Worm (Caenorhabditis elegans) whole organism, late embryonic: ENCODE measurements around the gene F32D8.1.

Experiments used
- C08G9.2 ChIP-seq: sonication (generic microtip); optimal IDR thresholded peaks from 2 replicates; lab custom pipeline; 2016; ENCODE audit warnings: mild to moderate bottlenecking, missing genetic modification characterization, moderate library complexity, missing compliant biosample characterization
- F13H6.1 ChIP-seq: sonication (generic microtip); optimal IDR thresholded peaks from 2 replicates; lab custom pipeline; 2016; ENCODE audit warnings: missing genetic modification characterization, missing compliant biosample characterization
- ahr-1 ChIP-seq: sonication (generic microtip); optimal IDR thresholded peaks from 2 replicates; lab custom pipeline; 2016; ENCODE audit warnings: missing genetic modification characterization, missing compliant biosample characterization
- ceh-19 ChIP-seq: fragments of 200-800 bp; sonication (Bioruptor generic); optimal IDR thresholded peaks from 2 replicates; lab custom pipeline; 2018; ENCODE audit warnings: mild to moderate bottlenecking, missing genetic modification characterization, missing compliant biosample characterization
- ceh-2 ChIP-seq: sonication (generic microtip); optimal IDR thresholded peaks from 2 replicates; lab custom pipeline; 2016; ENCODE audit warnings: missing genotype, missing genetic modification characterization, missing compliant biosample characterization
- ceh-22 ChIP-seq: sonication (generic microtip); optimal IDR thresholded peaks from 2 replicates; lab custom pipeline; 2017; ENCODE audit warnings: missing biosample characterization, missing genetic modification characterization
- ceh-24 ChIP-seq: sonication (generic microtip); optimal IDR thresholded peaks from 2 replicates; lab custom pipeline; 2016; ENCODE audit warnings: mild to moderate bottlenecking, missing genetic modification characterization, missing compliant biosample characterization
- ceh-30 ChIP-seq: fragments of 150-350 bp; optimal IDR thresholded peaks from 2 replicates; lab custom pipeline; 2014; ENCODE audit warnings: missing biosample characterization, missing genetic modification characterization
- ceh-34 ChIP-seq: sonication (generic microtip); optimal IDR thresholded peaks from 2 replicates; lab custom pipeline; 2016; ENCODE audit warnings: mild to moderate bottlenecking, missing genetic modification characterization, missing compliant biosample characterization
- ceh-48 ChIP-seq: sonication (generic microtip); optimal IDR thresholded peaks from 2 replicates; lab custom pipeline; 2016; ENCODE audit warnings: missing genetic modification characterization, inconsistent platforms, missing compliant biosample characterization
- ceh-6 ChIP-seq: fragments of 200-800 bp; sonication (Bioruptor generic); optimal IDR thresholded peaks from 2 replicates; lab custom pipeline; 2018; ENCODE audit warnings: mild to moderate bottlenecking, missing genetic modification characterization, missing compliant biosample characterization
- ceh-9 ChIP-seq: sonication (generic microtip); optimal IDR thresholded peaks from 2 replicates; lab custom pipeline; 2016; ENCODE audit warnings: mild to moderate bottlenecking, missing genetic modification characterization, inconsistent platforms, missing compliant biosample characterization
- dmd-4 ChIP-seq: sonication (generic microtip); optimal IDR thresholded peaks from 2 replicates; lab custom pipeline; 2016; ENCODE audit warnings: borderline replicate concordance, missing genetic modification characterization, missing compliant biosample characterization
- dve-1 ChIP-seq: sonication (generic microtip); optimal IDR thresholded peaks from 2 replicates; lab custom pipeline; 2017; ENCODE audit warnings: antibody characterized with exemption, mild to moderate bottlenecking, missing genetic modification characterization, missing compliant biosample characterization
- elt-2 ChIP-seq: sonication (generic microtip); optimal IDR thresholded peaks from 2 replicates; lab custom pipeline; 2016; ENCODE audit warnings: missing genetic modification reagents, missing genetic modification characterization, missing compliant biosample characterization
- elt-4 ChIP-seq: sonication (generic microtip); optimal IDR thresholded peaks from 2 replicates; lab custom pipeline; 2016; ENCODE audit warnings: missing genetic modification characterization, missing compliant biosample characterization
- ets-4 ChIP-seq: sonication (generic microtip); optimal IDR thresholded peaks from 2 replicates; lab custom pipeline; 2016; ENCODE audit warnings: missing genetic modification characterization, missing compliant biosample characterization
- eyg-1 ChIP-seq: sonication (generic microtip); optimal IDR thresholded peaks from 2 replicates; lab custom pipeline; 2016; ENCODE audit warnings: missing genotype, missing genetic modification characterization, missing compliant biosample characterization
- fkh-10 ChIP-seq: fragments of 150-350 bp; optimal IDR thresholded peaks from 2 replicates; lab custom pipeline; 2014; ENCODE audit warnings: missing biosample characterization, missing genetic modification reagents, missing genetic modification characterization
- fkh-6 ChIP-seq: sonication (generic microtip); optimal IDR thresholded peaks from 2 replicates; lab custom pipeline; 2016; ENCODE audit warnings: missing genetic modification characterization, missing compliant biosample characterization
- gmeb-2 ChIP-seq: sonication (generic microtip); optimal IDR thresholded peaks from 2 replicates; lab custom pipeline; 2016; ENCODE audit warnings: missing genetic modification characterization, inconsistent platforms, missing compliant biosample characterization
- hlh-6 ChIP-seq: sonication (generic microtip); optimal IDR thresholded peaks from 2 replicates; lab custom pipeline; 2016; ENCODE audit warnings: missing genotype, missing genetic modification characterization, missing compliant biosample characterization
- hlh-8 ChIP-seq: sonication (generic microtip); optimal IDR thresholded peaks from 2 replicates; lab custom pipeline; 2016; ENCODE audit warnings: missing genotype, missing genetic modification characterization, missing compliant biosample characterization
- lim-6 ChIP-seq: sonication (generic microtip); optimal IDR thresholded peaks from 2 replicates; lab custom pipeline; 2016; ENCODE audit warnings: missing genetic modification characterization, missing compliant biosample characterization
- mec-3 ChIP-seq: sonication (generic microtip); optimal IDR thresholded peaks from 2 replicates; lab custom pipeline; 2016; ENCODE audit warnings: borderline replicate concordance, missing genetic modification characterization, missing compliant biosample characterization
- nfya-1 ChIP-seq: sonication (generic microtip); optimal IDR thresholded peaks from 2 replicates; lab custom pipeline; 2017; ENCODE audit warnings: missing genetic modification characterization, mild to moderate bottlenecking, missing compliant biosample characterization, antibody characterized with exemption, moderate library complexity
- nhr-11 ChIP-seq: fragments of 150-350 bp; optimal IDR thresholded peaks from 2 replicates; lab custom pipeline; 2014; ENCODE audit warnings: missing biosample characterization, missing genetic modification characterization
- npax-4 ChIP-seq: sonication (generic microtip); optimal IDR thresholded peaks from 2 replicates; lab custom pipeline; 2016; ENCODE audit warnings: missing genetic modification characterization, missing compliant biosample characterization
- pat-9 ChIP-seq: fragments of 200-800 bp; sonication (Bioruptor generic); optimal IDR thresholded peaks from 2 replicates; lab custom pipeline; 2018; ENCODE audit warnings: mild to moderate bottlenecking, missing genetic modification characterization, moderate library complexity, missing compliant biosample characterization
- pax-1 ChIP-seq: fragments of 150-350 bp; optimal IDR thresholded peaks from 2 replicates; lab custom pipeline; 2014; ENCODE audit warnings: missing biosample characterization, missing genetic modification characterization
- pha-2 ChIP-seq: sonication (generic microtip); optimal IDR thresholded peaks from 2 replicates; lab custom pipeline; 2017; ENCODE audit warnings: mild to moderate bottlenecking, missing genetic modification characterization, missing compliant biosample characterization
- pros-1 ChIP-seq: fragments of 150-350 bp; optimal IDR thresholded peaks from 2 replicates; lab custom pipeline; 2014; ENCODE audit warnings: missing biosample characterization, missing genetic modification reagents, missing genetic modification characterization
- ref-2 ChIP-seq: sonication (generic microtip); optimal IDR thresholded peaks from 2 replicates; lab custom pipeline; 2016; ENCODE audit warnings: missing genetic modification characterization, missing compliant biosample characterization
- rnt-1 ChIP-seq: sonication (generic microtip); optimal IDR thresholded peaks from 2 replicates; lab custom pipeline; 2016; ENCODE audit warnings: missing genetic modification characterization, missing compliant biosample characterization
- sox-4 ChIP-seq: sonication (generic microtip); optimal IDR thresholded peaks from 2 replicates; lab custom pipeline; 2017; ENCODE audit warnings: mild to moderate bottlenecking, missing genetic modification characterization, inconsistent platforms, missing compliant biosample characterization
- tbx-2 ChIP-seq: sonication (generic microtip); optimal IDR thresholded peaks from 2 replicates; lab custom pipeline; 2016; ENCODE audit warnings: missing genetic modification characterization, missing compliant biosample characterization
- tbx-7 ChIP-seq: sonication (generic microtip); optimal IDR thresholded peaks from 2 replicates; lab custom pipeline; 2016; ENCODE audit warnings: missing genotype, missing genetic modification characterization, missing compliant biosample characterization
- unc-3 ChIP-seq, 2 experiments: fragments of 200-800 bp in 1 of 2; sonication (Bioruptor generic) in 1 of 2; sonication (generic microtip) in 1 of 2; conservative IDR thresholded peaks in 1 of 2; optimal IDR thresholded peaks in 1 of 2; 2 replicates each; pipeline versions ENCODE4 v1.3.6 to Lab custom; 2016 to 2022; ENCODE audit warnings: missing compliant biosample characterization in 2 of 2, missing genetic modification characterization in 2 of 2, missing genetic modification reagents in 1 of 2
- unc-42 ChIP-seq: sonication (generic microtip); optimal IDR thresholded peaks from 2 replicates; lab custom pipeline; 2016; ENCODE audit warnings: missing genotype, missing genetic modification characterization, missing compliant biosample characterization
- unc-55 ChIP-seq: sonication (generic microtip); optimal IDR thresholded peaks from 2 replicates; lab custom pipeline; 2017; ENCODE audit warnings: missing biosample characterization, missing genetic modification reagents, missing genetic modification characterization
- unc-86 ChIP-seq: sonication (generic microtip); optimal IDR thresholded peaks from 2 replicates; lab custom pipeline; 2016; ENCODE audit warnings: missing genetic modification characterization, missing compliant biosample characterization
- zip-5 ChIP-seq: sonication (generic microtip); optimal IDR thresholded peaks from 2 replicates; lab custom pipeline; 2016; ENCODE audit warnings: missing genetic modification characterization, missing compliant biosample characterization
- ztf-16 ChIP-seq: sonication (generic microtip); optimal IDR thresholded peaks from 2 replicates; lab custom pipeline; 2017; ENCODE audit warnings: missing genetic modification characterization, missing compliant biosample characterization

F32D8.1 gene

ce11 chrV:10894601-10895000 lies 14.0 kb downstream of the F32D8.1 start, which contains the start of the genes F32D8.14 and F32D8.5 (continued):
- TF ChIP-seq ceh-2 (tag; lab: Kevin White, UChicago) (peak; percentile 75), zip-5 (peak; percentile 49), nhr-11 (no peak), hlh-6 (tag; lab: Kevin White, UChicago) (no peak)

ce11 chrV:10896295-10896694 lies 15.7 kb downstream of the F32D8.1 start, which contains the start of gene F32D8.13:
F32D8.13 (minus strand) TSS chrV:10896543.
- TF ChIP-seq elt-2 (tag; lab: Kevin White, UChicago) (no peak), eyg-1 (tag; lab: Kevin White, UChicago) (no peak), mec-3 (tag; lab: Kevin White, UChicago) (no peak), ceh-24 (tag; lab: Kevin White, UChicago) (no peak)

ce11 chrV:10896706-10897105 lies 16.1 kb downstream of the F32D8.1 start:
- no peak for TF ChIP-seq sox-4 (tag; lab: Kevin White, UChicago)
- TF ChIP-seq hlh-8 (tag; lab: Kevin White, UChicago), result no peak
- TF ChIP-seq ref-2 (tag; lab: Kevin White, UChicago), result no peak
- no peak for TF ChIP-seq pax-1 (tag; lab: Kevin White, UChicago)
- no peak for TF ChIP-seq C08G9.2 (tag; lab: Kevin White, UChicago)
- TF ChIP-seq eyg-1 (tag; lab: Kevin White, UChicago), result no peak

- TF ChIP-seq nfya-1 (tag; lab: Kevin White, UChicago) (no peak), tbx-7 (tag; lab: Kevin White, UChicago) (no peak), ceh-30 (tag; lab: Kevin White, UChicago) (no peak), unc-55 (no peak), npax-4 (no peak), lim-6 (no peak), fkh-10 (GFP tag; lab: Kevin White, UChicago) (no peak), fkh-6 (tag; lab: Kevin White, UChicago) (no peak), ceh-22 (no peak), dve-1 (tag; lab: Kevin White, UChicago) (no peak), ceh-9 (tag; lab: Kevin White, UChicago) (no peak), unc-42 (tag; lab: Kevin White, UChicago) (no peak), C08G9.2 (tag; lab: Kevin White, UChicago) (no peak), elt-2 (tag; lab: Kevin White, UChicago) (no peak), ceh-48 (tag; lab: Kevin White, UChicago) (no peak), ceh-6 (GFP tag; lab: Kevin White, UChicago) (no peak), hlh-6 (tag; lab: Kevin White, UChicago) (no peak), F13H6.1 (tag; lab: Kevin White, UChicago) (no peak)
Measured at ce11 chrV:10897106-10897171, 16.3 kb downstream of the F32D8.1 start, which contains the start of gene sec-61.G. sec-61.G (minus strand) TSS chrV:10897143.

ce11 chrV:10897172-10897571 lies 16.5 kb downstream of the F32D8.1 start:
- TF ChIP-seq ceh-34 (tag; lab: Kevin White, UChicago) (peak; percentile 89), pros-1 (peak; percentile 62), tbx-2 (peak; percentile 92), pax-1 (tag; lab: Kevin White, UChicago) (peak; percentile 97), ceh-19 (GFP tag; lab: Kevin White, UChicago) (peak; percentile 65), unc-86 (tag; lab: Kevin White, UChicago) (peak; percentile 74), eyg-1 (tag; lab: Kevin White, UChicago) (peak; percentile 67), dve-1 (tag; lab: Kevin White, UChicago) (peak; percentile 95), nfya-1 (tag; lab: Kevin White, UChicago) (peak; percentile 95), pha-2 (peak; percentile 54), unc-42 (tag; lab: Kevin White, UChicago) (peak; percentile 85), ceh-6 (GFP tag; lab: Kevin White, UChicago) (peak; percentile 4), ets-4 (peak; percentile 80), elt-4 (tag; lab: Kevin White, UChicago) (no peak), dmd-4 (tag; lab: Kevin White, UChicago) (peak; percentile 23), hlh-6 (tag; lab: Kevin White, UChicago) (no peak), rnt-1 (tag; lab: Kevin White, UChicago) (peak; percentile 85), ahr-1 (tag; lab: Kevin White, UChicago) (peak; percentile 65), ceh-24 (tag; lab: Kevin White, UChicago) (no peak), sox-4 (tag; lab: Kevin White, UChicago) (peak; percentile 52), ztf-16 (peak; percentile 68), fkh-10 (GFP tag; lab: Kevin White, UChicago) (peak; percentile 17), ceh-2 (tag; lab: Kevin White, UChicago) (peak; percentile 66), gmeb-2 (peak; percentile 75), pat-9 (tag; lab: Kevin White, UChicago) (peak; percentile 57), F13H6.1 (tag; lab: Kevin White, UChicago) (peak; percentile 66), unc-3 (GFP tag; conservative IDR thresholded peaks at IDR 0.05; lab: Robert Waterston, UW) (0 out of 2 replicates have a peak, but pooled peaks have one; percentile 36), unc-3 (tag; optimal IDR thresholded peaks at IDR 0.05; lab: Kevin White, UChicago) (no peak), ref-2 (tag; lab: Kevin White, UChicago) (peak; percentile 85)
